Worm (Caenorhabditis elegans) whole organism, dauer: Measurements from ENCODE around the gene npax-1.

Source experiments
- unc-62 ChIP-seq: sonication (generic microtip); optimal IDR thresholded peaks from 2 replicates; lab custom pipeline; 2017; ENCODE audit warnings: missing biosample characterization, missing genetic modification reagents, missing genetic modification characterization

The npax-1 gene

DNA sequence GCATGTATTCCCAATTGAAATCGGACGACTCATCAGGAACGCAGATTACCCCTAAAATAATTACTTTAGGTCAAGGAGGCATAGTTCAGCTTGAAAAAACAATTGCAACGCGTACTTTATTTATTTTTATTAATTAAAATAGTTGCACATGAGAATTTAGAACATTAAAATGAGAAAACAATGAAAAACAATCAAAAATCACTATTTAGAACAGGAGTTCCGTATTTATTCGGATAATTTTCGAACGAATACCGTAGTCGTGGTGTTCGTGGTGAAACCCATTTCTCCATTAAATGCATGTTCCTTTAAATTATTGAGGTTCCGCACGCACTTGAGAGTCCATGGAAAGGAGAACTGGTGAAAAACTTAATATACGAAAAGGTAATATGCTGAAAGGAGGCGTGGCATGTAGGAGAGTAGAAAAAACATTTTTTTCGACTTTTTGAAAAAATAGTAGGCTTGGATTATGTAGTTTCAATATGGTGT is 32.9 kb downstream of the npax-1 start, which contains the start of gene puf-8:
puf-8 (minus strand) TSS at position 51 of the 486 bp plus-strand sequence.
- TF ChIP-seq unc-62 (GFP tag; lab: Kevin White, UChicago) = no peak

DNA sequence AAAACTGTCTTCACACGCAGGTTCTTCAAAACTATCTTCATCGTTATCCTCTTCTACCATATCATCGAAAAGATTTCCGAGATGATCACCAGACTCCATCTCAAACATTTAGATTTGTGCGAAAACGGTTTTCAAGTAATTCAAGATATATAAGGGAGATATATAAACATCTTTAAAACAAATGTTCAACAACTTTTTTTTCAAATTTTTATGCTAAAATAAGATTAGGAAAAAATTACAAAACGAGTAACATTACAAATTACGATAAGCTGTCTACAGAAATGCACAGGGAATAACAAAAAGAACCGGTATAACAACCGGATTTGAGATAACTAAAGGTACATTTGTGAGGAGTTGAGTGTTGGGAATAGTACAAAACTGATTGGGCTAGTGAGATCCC is 35.2 kb downstream of the npax-1 start, which contains the start of gene C30G12.6:
C30G12.6 (minus strand) TSS at position 101 of the 400 bp plus-strand sequence.
- TF ChIP-seq unc-62 (GFP tag; lab: Kevin White, UChicago) = no peak

DNA sequence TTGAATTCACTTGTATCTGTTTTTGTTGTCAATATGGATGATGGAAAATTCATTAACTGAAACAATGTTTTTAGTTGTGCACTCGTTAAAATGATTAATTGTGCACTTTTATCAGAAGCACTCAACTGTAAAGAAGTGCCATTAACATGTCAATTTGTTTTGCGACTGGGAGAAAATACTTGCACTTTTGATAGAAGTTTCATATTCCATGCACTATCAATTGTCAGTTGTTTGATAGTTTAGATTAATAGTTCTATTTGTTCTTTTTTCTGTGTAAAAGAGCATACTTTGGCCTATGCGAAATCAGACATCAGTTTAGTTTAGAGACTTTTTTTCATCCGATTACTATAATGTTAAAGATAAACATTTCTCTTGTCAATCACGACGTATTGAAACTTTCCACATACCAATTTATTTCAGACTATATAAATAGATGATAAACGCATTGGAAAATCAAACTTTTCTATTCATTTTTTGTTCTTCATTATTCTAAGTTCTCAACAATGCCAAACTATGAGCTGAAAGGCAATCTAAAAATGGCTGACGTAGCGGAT is 41.1 kb downstream of the npax-1 start, which contains the start of gene C30G12.2:
C30G12.2 (plus strand) TSS at position 504 of the 554 bp plus-strand sequence.
- TF ChIP-seq unc-62 (GFP tag; lab: Kevin White, UChicago) = no peak

DNA sequence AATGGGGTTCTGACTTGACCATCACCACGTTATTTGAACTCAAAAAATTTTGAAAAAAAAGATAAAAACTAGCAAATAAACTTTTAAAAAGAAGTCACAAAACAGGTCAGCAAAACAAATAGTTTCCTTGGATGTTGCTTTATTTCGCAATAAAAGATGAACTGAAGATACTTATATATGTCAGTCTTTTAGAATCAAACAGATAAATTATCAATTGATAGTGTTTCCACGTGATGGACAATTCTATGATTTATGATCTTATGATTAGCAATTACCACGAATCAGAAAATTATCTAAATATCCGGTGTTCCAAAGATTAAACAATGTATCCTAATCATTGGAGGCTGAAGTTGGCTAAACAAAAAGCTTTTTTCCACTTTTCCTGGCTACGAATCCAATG is 43.4 kb downstream of the npax-1 start:
- TF ChIP-seq unc-62 (GFP tag; lab: Kevin White, UChicago) = no peak

DNA sequence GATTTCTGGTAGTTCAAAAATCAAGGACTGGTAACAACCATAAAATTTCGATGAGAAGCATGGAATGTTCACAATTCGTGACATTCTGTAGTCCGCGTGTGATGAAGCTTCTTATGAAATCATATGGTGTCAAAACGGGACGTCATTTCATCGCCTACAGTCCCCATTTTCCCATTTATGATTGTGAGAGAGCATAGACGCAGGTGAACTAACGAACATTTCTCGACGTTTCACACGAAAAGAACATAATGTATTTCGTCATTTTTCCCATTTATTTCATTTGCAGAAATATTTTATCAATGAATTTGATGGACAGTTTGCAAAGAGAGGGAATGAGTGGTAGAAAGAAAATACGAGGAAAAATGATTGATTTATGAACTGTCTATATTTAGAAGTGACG is 44.0 kb downstream of the npax-1 start:
- no peak for TF ChIP-seq unc-62 (GFP tag; lab: Kevin White, UChicago)

DNA sequence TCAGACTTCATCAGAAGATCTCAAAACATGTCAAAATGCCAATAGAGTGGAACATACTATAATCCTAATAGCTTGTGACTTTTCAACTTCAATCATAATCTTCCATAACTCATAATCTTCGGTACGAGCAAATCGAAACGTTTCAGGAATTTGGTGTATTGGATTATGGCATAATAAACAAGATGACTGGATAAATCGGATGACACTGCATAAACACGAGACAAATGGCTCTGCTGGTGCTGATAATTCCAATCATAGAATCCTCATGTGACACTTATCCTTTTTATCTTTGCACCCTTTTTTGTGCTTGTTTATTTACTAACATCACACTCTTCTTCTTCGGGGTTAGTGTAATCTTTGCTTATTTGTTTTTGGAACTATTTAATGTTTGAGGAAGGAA is 48.1 kb downstream of the npax-1 start:
- no peak for TF ChIP-seq unc-62 (GFP tag; lab: Kevin White, UChicago)

DNA sequence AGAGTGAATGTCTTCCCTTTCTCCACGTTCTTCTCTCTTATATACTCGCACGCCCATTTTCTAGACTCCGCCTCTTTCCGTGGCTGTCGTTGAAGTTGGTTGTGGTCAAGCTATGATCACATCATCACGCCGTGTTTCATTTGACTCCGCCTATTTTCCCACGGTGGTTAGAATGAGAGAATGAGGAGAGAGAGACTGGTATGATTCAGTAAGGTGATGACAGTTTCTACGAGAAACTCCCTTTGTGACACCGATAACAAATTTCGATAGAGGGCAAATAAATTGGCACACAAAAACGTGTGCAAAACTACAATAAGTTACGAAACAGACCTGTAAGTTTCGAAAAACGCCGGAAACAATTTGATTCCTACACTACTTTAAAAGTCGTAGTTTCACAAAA is 50.5 kb downstream of the npax-1 start:
- TF ChIP-seq unc-62 (GFP tag; lab: Kevin White, UChicago) = no peak

DNA sequence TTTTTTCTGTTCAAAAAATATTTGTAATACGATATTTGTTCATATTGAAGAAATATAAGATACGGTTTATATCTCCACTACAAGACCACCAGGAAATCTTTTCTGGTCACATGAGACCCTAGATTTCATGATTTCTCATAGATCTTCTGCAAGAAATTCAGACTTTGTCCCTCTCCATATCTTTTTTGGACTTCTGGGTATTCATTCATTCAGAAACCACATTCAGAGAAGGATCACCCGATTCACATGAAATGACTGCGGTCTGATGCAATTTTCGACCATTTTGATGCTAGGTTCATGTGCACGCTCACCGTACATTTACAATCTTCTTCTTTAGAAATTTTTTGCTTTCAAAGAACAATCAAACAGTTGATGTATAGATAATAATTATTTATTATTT is 51.3 kb downstream of the npax-1 start:
- TF ChIP-seq unc-62 (GFP tag; lab: Kevin White, UChicago) = no peak
